Worm (Caenorhabditis elegans): Measurements from ENCODE around the gene C18E9.5.

C18E9.5 gene

DNA sequence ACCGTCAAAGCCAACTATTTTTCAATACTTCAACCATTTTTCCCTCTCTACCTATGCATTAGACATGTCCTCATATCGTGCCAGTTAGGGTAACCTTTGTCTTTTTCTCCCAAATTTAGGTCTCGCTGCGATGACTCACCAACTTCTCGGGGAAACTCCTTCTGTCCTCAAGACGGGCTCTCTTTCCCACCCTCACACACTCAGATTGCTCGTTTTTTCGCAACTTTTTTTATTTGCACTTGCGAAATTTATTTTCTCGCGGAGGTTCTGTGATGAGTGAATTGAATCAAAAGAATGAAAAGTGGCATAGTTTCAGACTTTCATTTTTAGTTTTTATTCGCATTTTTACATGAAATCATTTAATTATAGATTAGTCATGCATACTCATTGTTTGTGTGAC lies 49.5 kb upstream of the C18E9.5 start:
- TF ChIP-seq lin-15B (tag; optimal IDR thresholded peaks at IDR 0.05) (no peak), nhr-12 (tag; optimal IDR thresholded peaks at IDR 0.05) (no peak), jun-1 (tag; optimal IDR thresholded peaks at IDR 0.05) (no peak), pha-4 (tag; optimal IDR thresholded peaks at IDR 0.05) (peak; percentile 27), elt-1 (tag; optimal IDR thresholded peaks at IDR 0.05) (no peak)

DNA sequence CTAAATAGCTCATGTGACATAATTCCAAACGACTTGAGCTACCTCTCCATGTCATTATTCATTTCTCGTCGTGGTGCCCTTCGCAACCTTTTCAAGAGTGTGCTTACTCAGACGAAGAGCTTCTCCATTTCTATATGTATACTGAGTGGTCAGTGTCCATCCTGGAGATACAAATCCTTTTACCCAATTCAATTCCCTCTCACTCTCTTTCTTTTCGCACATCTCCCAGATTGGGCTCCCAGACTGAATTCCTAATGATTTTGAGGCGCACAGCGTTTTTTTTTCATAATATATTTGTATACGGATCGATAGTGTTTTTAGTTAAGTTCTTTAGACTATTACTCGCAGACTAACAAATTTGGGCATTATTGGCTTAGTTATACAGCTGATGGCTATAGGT lies 48.8 kb upstream of the C18E9.5 start:
- TF ChIP-seq eor-1 (tag; optimal IDR thresholded peaks at IDR 0.05) (no peak), elt-1 (tag; optimal IDR thresholded peaks at IDR 0.05) (no peak), nhr-67 (tag; optimal IDR thresholded peaks at IDR 0.05) (no peak), nhr-237 (tag; optimal IDR thresholded peaks at IDR 0.05) (no peak), egl-27 (tag; optimal IDR thresholded peaks at IDR 0.05) (no peak), fkh-10 (GFP tag; optimal IDR thresholded peaks at IDR 0.05) (no peak), egl-5 (tag; optimal IDR thresholded peaks at IDR 0.05) (no peak)

DNA sequence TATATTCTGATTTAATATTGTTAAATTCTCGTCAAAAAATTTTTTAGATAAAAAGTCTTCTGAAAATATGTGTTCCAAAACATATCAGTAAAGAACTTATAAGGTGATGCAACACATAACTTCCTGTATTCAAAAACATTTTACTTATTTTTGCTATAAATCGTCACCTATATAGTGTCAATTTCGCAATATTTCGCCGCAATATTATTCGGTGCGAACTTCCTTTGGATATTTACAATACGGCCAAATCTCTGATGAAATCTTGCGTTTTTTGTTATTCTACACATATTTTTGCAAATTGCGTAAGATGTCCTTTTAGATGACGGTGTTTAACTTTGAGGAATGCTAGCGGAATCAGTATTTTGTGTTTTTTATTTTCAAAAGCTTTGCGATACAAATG lies 48.3 kb upstream of the C18E9.5 start:
- TF ChIP-seq sea-2 (GFP tag; optimal IDR thresholded peaks at IDR 0.05) (no peak), daf-12 (tag; optimal IDR thresholded peaks at IDR 0.05) (no peak), nhr-76 (tag; optimal IDR thresholded peaks at IDR 0.05) (no peak), fkh-2 (tag; optimal IDR thresholded peaks at IDR 0.05) (no peak), nhr-11 (tag; optimal IDR thresholded peaks at IDR 0.05) (no peak), unc-62 (GFP tag; optimal IDR thresholded peaks at IDR 0.05) (no peak), elt-2 (tag; optimal IDR thresholded peaks at IDR 0.05) (no peak), ceh-28 (tag; optimal IDR thresholded peaks at IDR 0.05) (no peak), nhr-237 (tag; optimal IDR thresholded peaks at IDR 0.05) (no peak), nfya-1 (tag; optimal IDR thresholded peaks at IDR 0.05; ENCODE audit: insufficient read depth) (no peak), snpc-4 (tag; optimal IDR thresholded peaks at IDR 0.05) (no peak), tbx-2 (tag; optimal IDR thresholded peaks at IDR 0.05) (no peak), elt-1 (tag; optimal IDR thresholded peaks at IDR 0.05) (no peak), hmg-11 (tag; optimal IDR thresholded peaks at IDR 0.05) (no peak), nhr-28 (tag; optimal IDR thresholded peaks at IDR 0.05) (no peak), lsy-12 (tag; optimal IDR thresholded peaks at IDR 0.05) (no peak), pha-4 (tag; optimal IDR thresholded peaks at IDR 0.05) (no peak), mdl-1 (tag; optimal IDR thresholded peaks at IDR 0.05) (no peak), egl-27 (tag; optimal IDR thresholded peaks at IDR 0.05) (no peak), eor-1 (tag; optimal IDR thresholded peaks at IDR 0.05) (no peak)

DNA sequence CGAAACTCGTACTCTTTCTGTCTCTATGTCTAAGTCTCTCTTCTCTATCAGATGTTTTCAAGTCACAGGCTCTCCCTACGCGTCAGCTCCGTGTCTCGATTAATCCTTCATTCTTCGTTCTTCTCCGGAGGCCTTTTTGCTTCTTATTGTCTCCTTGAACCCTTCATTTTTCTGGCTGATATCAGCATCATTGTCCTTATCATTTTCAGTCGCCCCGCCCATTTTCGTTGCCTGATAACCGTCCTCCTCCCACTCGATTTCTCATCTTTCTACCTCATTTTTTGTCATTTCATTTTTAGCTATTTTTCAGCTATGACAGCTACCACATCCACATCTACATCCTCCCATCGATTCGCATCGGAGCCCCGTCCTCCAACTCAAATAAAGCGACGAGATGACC lies 47.6 kb upstream of the C18E9.5 start, which contains the start of gene B0457.6:
B0457.6 (plus strand) TSS at position 284 of the 400 bp plus-strand sequence.
- TF ChIP-seq nhr-77 (tag; optimal IDR thresholded peaks at IDR 0.05) (no peak), mml-1 (tag; optimal IDR thresholded peaks at IDR 0.05) (no peak), unc-39 (tag; optimal IDR thresholded peaks at IDR 0.05) (no peak), pqm-1 (tag; optimal IDR thresholded peaks at IDR 0.05) (peak; percentile 70), ztf-4 (tag; optimal IDR thresholded peaks at IDR 0.05) (no peak), nhr-76 (tag; optimal IDR thresholded peaks at IDR 0.05) (no peak), nhr-12 (tag; optimal IDR thresholded peaks at IDR 0.05) (no peak), egl-27 (tag; optimal IDR thresholded peaks at IDR 0.05) (no peak), ztf-11 (tag; optimal IDR thresholded peaks at IDR 0.05) (no peak), nfya-1 (tag; optimal IDR thresholded peaks at IDR 0.05; ENCODE audit: insufficient read depth) (peak; percentile 45), hmg-11 (tag; optimal IDR thresholded peaks at IDR 0.05) (peak; percentile 36), nhr-43 (tag; optimal IDR thresholded peaks at IDR 0.05; ENCODE audit: poor library complexity, severe bottlenecking) (no peak), eor-1 (tag; optimal IDR thresholded peaks at IDR 0.05) (no peak), ceh-82 (tag; optimal IDR thresholded peaks at IDR 0.05) (no peak), mdl-1 (tag; optimal IDR thresholded peaks at IDR 0.05) (no peak), daf-12 (tag; optimal IDR thresholded peaks at IDR 0.05) (no peak), unc-62 (GFP tag; optimal IDR thresholded peaks at IDR 0.05) (no peak), lin-15B (tag; optimal IDR thresholded peaks at IDR 0.05) (no peak), aly-2 (tag; optimal IDR thresholded peaks at IDR 0.05) (no peak), lsy-12 (tag; optimal IDR thresholded peaks at IDR 0.05) (no peak), nhr-28 (tag; optimal IDR thresholded peaks at IDR 0.05) (no peak), sea-2 (GFP tag; optimal IDR thresholded peaks at IDR 0.05) (no peak), nhr-25 (tag; optimal IDR thresholded peaks at IDR 0.05) (no peak), ceh-9 (tag; optimal IDR thresholded peaks at IDR 0.05) (no peak), jun-1 (tag; optimal IDR thresholded peaks at IDR 0.05) (no peak), lin-39 (tag; optimal IDR thresholded peaks at IDR 0.05) (peak; percentile 43), nhr-237 (tag; optimal IDR thresholded peaks at IDR 0.05) (no peak), elt-3 (tag; optimal IDR thresholded peaks at IDR 0.05) (no peak), egl-5 (tag; optimal IDR thresholded peaks at IDR 0.05) (no peak), fkh-10 (GFP tag; optimal IDR thresholded peaks at IDR 0.05) (no peak), nhr-11 (tag; optimal IDR thresholded peaks at IDR 0.05) (no peak), snpc-4 (tag; optimal IDR thresholded peaks at IDR 0.05) (no peak), pha-4 (tag; optimal IDR thresholded peaks at IDR 0.05) (no peak), nhr-67 (tag; optimal IDR thresholded peaks at IDR 0.05) (no peak), ZK546.5 (tag; optimal IDR thresholded peaks at IDR 0.05) (no peak), nhr-23 (tag; optimal IDR thresholded peaks at IDR 0.05) (no peak), elt-2 (tag; optimal IDR thresholded peaks at IDR 0.05) (peak; percentile 77), elt-1 (tag; optimal IDR thresholded peaks at IDR 0.05) (no peak), zag-1 (tag; optimal IDR thresholded peaks at IDR 0.05) (no peak)
